In genomic region chr3R:26540385-26540815, dm6 we compare ENCODE assay signal across 5 fruit fly cellular contexts.
TF ChIP-seq lines count a peak whose summit lies in the region.

No protein-coding gene starts in this region.

- no peak for TF ChIP-seq CTCF in whole organism, embryonic (GFP tag; optimal IDR thresholded peaks at IDR 0.05; lab: Kevin White, UChicago)

TF ChIP-seq in whole organism, adult, 20 proteins besides CTCF, POLR2A, EP300 and RAD21 (continues in another document):
- TF ChIP-seq cnc (optimal IDR thresholded peaks at IDR 0.05; lab: Kevin White, UChicago) (no peak), Clk (GFP tag; optimal IDR thresholded peaks at IDR 0.05; lab: Kevin White, UChicago) (no peak), cic (GFP tag; optimal IDR thresholded peaks at IDR 0.05; lab: Kevin White, UChicago) (peak; percentile 86), pad (GFP tag; optimal IDR thresholded peaks at IDR 0.05; lab: Kevin White, UChicago) (no peak), toe (GFP tag; optimal IDR thresholded peaks at IDR 0.05; lab: Kevin White, UChicago) (no peak), CG11617 (GFP tag; optimal IDR thresholded peaks at IDR 0.05; lab: Kevin White, UChicago) (no peak), CG12768 (GFP tag; optimal IDR thresholded peaks at IDR 0.05; lab: Kevin White, UChicago) (peak; percentile 6), bab1 (GFP tag; optimal IDR thresholded peaks at IDR 0.05; lab: Kevin White, UChicago) (no peak), Hr96 (GFP tag; optimal IDR thresholded peaks at IDR 0.05; lab: Kevin White, UChicago) (peak; percentile 8), ovo (GFP tag; optimal IDR thresholded peaks at IDR 0.05; lab: Kevin White, UChicago) (no peak), CG33017 (tag; optimal IDR thresholded peaks at IDR 0.05; lab: Kevin White, UChicago) (no peak), CG7101 (tag; optimal IDR thresholded peaks at IDR 0.05; lab: Kevin White, UChicago) (peak; percentile 22), kay (GFP tag; lab: Kevin White, UChicago; ENCODE audit: borderline replicate concordance) (peak; percentile 87), Mnt (GFP tag; optimal IDR thresholded peaks at IDR 0.05; lab: Kevin White, UChicago) (peak; percentile 0), CG5204 (GFP tag; optimal IDR thresholded peaks at IDR 0.05; lab: Kevin White, UChicago) (no peak), tj (GFP tag; optimal IDR thresholded peaks at IDR 0.05; lab: Kevin White, UChicago) (peak; percentile 75), CG7045 (GFP tag; optimal IDR thresholded peaks at IDR 0.05; lab: Kevin White, UChicago) (no peak), Crg-1 (GFP tag; optimal IDR thresholded peaks at IDR 0.05; lab: Kevin White, UChicago) (no peak), CG1620 (GFP tag; optimal IDR thresholded peaks at IDR 0.05; lab: Kevin White, UChicago) (no peak)

TF ChIP-seq in whole organism, embryonic, 481 proteins besides CTCF, POLR2A, EP300 and RAD21 (continues in another document):
- TF ChIP-seq nerfin-2 (GFP tag; IDR thresholded peaks at IDR 0.05; lab: Robert Waterston, UW; ENCODE audit: partially characterized antibody) (0 out of 2 replicates have a peak, but pooled peaks have one; percentile 40), gsb-n (tag; optimal IDR thresholded peaks at IDR 0.05; lab: Kevin White, UChicago) (peak; percentile 74), CG6175 (GFP tag; IDR thresholded peaks at IDR 0.05; lab: Robert Waterston, UW) (peak; percentile 59; the same call in 1 of the 3 replicates), BtbVII (GFP tag; optimal IDR thresholded peaks at IDR 0.05; lab: Kevin White, UChicago) (no peak), mam (GFP tag; optimal IDR thresholded peaks at IDR 0.05; lab: Kevin White, UChicago) (no peak), abd-A (tag; optimal IDR thresholded peaks at IDR 0.05; lab: Kevin White, UChicago) (peak; percentile 25), CG1647 (GFP tag; optimal IDR thresholded peaks at IDR 0.05; lab: Kevin White, UChicago) (no peak), Atf3 (GFP tag; optimal IDR thresholded peaks at IDR 0.05; lab: Kevin White, UChicago) (peak; percentile 52), crol (GFP tag; IDR thresholded peaks at IDR 0.05; lab: Robert Waterston, UW) (peak; percentile 94), slbo (GFP tag; IDR thresholded peaks at IDR 0.05; lab: Robert Waterston, UW) (peak; percentile 16; the same call in 1 of the 2 replicates), B-H2 (GFP tag; optimal IDR thresholded peaks at IDR 0.05; lab: Kevin White, UChicago) (peak; percentile 25), Scr (GFP tag; IDR thresholded peaks at IDR 0.05; lab: Robert Waterston, UW; ENCODE audit: partially characterized antibody) (no peak), cg (GFP tag; optimal IDR thresholded peaks at IDR 0.05; lab: Kevin White, UChicago) (peak; percentile 35), CG31224 (GFP tag; IDR thresholded peaks at IDR 0.05; lab: Robert Waterston, UW) (0 out of 2 replicates have a peak, but pooled peaks have one; percentile 4), CG3847 (GFP tag; IDR thresholded peaks at IDR 0.05; lab: Robert Waterston, UW) (no peak), CG34376 (GFP tag; optimal IDR thresholded peaks at IDR 0.05; lab: Kevin White, UChicago) (peak; percentile 17), kni (GFP tag; optimal IDR thresholded peaks at IDR 0.05; lab: Kevin White, UChicago) (peak; percentile 5)

TF ChIP-seq in whole organism, prepupa, 60 proteins besides CTCF, POLR2A, EP300 and RAD21:
- TF ChIP-seq svp (GFP tag; lab: Kevin White, UChicago): peak; percentile 65
- TF ChIP-seq Eip78C (GFP tag; lab: Kevin White, UChicago): peak; percentile 69
- no peak for TF ChIP-seq CG3919 (GFP tag; optimal IDR thresholded peaks at IDR 0.05; lab: Kevin White, UChicago)
- peak; percentile 50 for TF ChIP-seq Eip93F (GFP tag; optimal IDR thresholded peaks at IDR 0.05; lab: Kevin White, UChicago)
- peak; percentile 77 for TF ChIP-seq Sox14 (GFP tag; optimal IDR thresholded peaks at IDR 0.05; lab: Kevin White, UChicago)
- peak; percentile 36 for TF ChIP-seq fkh (GFP tag; optimal IDR thresholded peaks at IDR 0.05; lab: Kevin White, UChicago)
- 0 out of 3 replicates have a peak, but pooled peaks have one; percentile 30 for TF ChIP-seq CG6163 (GFP tag; IDR thresholded peaks at IDR 0.05; lab: Robert Waterston, UW)
- no peak for TF ChIP-seq net (GFP tag; optimal IDR thresholded peaks at IDR 0.05; lab: Kevin White, UChicago)
- peak; percentile 81 for TF ChIP-seq vri (GFP tag; optimal IDR thresholded peaks at IDR 0.05; lab: Kevin White, UChicago)

TF ChIP-seq in whole organism, pupa, 21 proteins besides CTCF, POLR2A, EP300 and RAD21:
- TF ChIP-seq CG4496 (GFP tag; IDR thresholded peaks at IDR 0.05; lab: Robert Waterston, UW) (0 out of 3 replicates have a peak, but pooled peaks have one; percentile 16), Pif1B (GFP tag; optimal IDR thresholded peaks at IDR 0.05; lab: Kevin White, UChicago) (no peak), fd96Ca (GFP tag; IDR thresholded peaks at IDR 0.05; lab: Robert Waterston, UW) (no peak), CG15710 (tag; optimal IDR thresholded peaks at IDR 0.05; lab: Kevin White, UChicago) (no peak), CG9948 (tag; optimal IDR thresholded peaks at IDR 0.05; lab: Kevin White, UChicago) (no peak), CG17806 (tag; optimal IDR thresholded peaks at IDR 0.05; lab: Kevin White, UChicago) (no peak), Ets98B (GFP tag; IDR thresholded peaks at IDR 0.05; lab: Robert Waterston, UW) (no peak), CG8159 (tag; optimal IDR thresholded peaks at IDR 0.05; lab: Kevin White, UChicago) (no peak), CG14655 (GFP tag; optimal IDR thresholded peaks at IDR 0.05; lab: Kevin White, UChicago) (no peak), EcR (GFP tag; optimal IDR thresholded peaks at IDR 0.05; lab: Kevin White, UChicago) (peak; percentile 81), CG8301 (tag; optimal IDR thresholded peaks at IDR 0.05; lab: Kevin White, UChicago) (no peak), CG13204 (GFP tag; optimal IDR thresholded peaks at IDR 0.05; lab: Kevin White, UChicago) (no peak), gl (tag; optimal IDR thresholded peaks at IDR 0.05; lab: Kevin White, UChicago) (no peak), CG34367 (tag; optimal IDR thresholded peaks at IDR 0.05; lab: Kevin White, UChicago) (no peak), Snoo (tag; optimal IDR thresholded peaks at IDR 0.05; lab: Kevin White, UChicago) (peak; percentile 53), Pif1A (GFP tag; optimal IDR thresholded peaks at IDR 0.05; lab: Kevin White, UChicago) (no peak)

TF ChIP-seq in whole organism, wandering third instar larva, 38 proteins besides CTCF, POLR2A, EP300 and RAD21:
- peak; percentile 64 for TF ChIP-seq h (GFP tag; optimal IDR thresholded peaks at IDR 0.05; lab: Kevin White, UChicago)
- TF ChIP-seq HLH106 (tag; optimal IDR thresholded peaks at IDR 0.05; lab: Kevin White, UChicago): no peak
- peak; percentile 43 for TF ChIP-seq fru (GFP tag; optimal IDR thresholded peaks at IDR 0.05; lab: Kevin White, UChicago)
- peak; percentile 4 for TF ChIP-seq Hnf4 (GFP tag; optimal IDR thresholded peaks at IDR 0.05; lab: Kevin White, UChicago)
- no peak for TF ChIP-seq jim (GFP tag; optimal IDR thresholded peaks at IDR 0.05; lab: Kevin White, UChicago)
- TF ChIP-seq foxo (GFP tag; optimal IDR thresholded peaks at IDR 0.05; lab: Kevin White, UChicago): peak in 1 of 2 experiments; percentile 6
- no peak for TF ChIP-seq dsf (GFP tag; optimal IDR thresholded peaks at IDR 0.05; lab: Kevin White, UChicago; ENCODE audit: borderline replicate concordance)
- TF ChIP-seq br (GFP tag; optimal IDR thresholded peaks at IDR 0.05; lab: Kevin White, UChicago): peak; percentile 40
- peak; percentile 67 for TF ChIP-seq Vsx2 (GFP tag; optimal IDR thresholded peaks at IDR 0.05; lab: Kevin White, UChicago; ENCODE audit: partially characterized antibody)
- peak; percentile 52 for TF ChIP-seq Jra (GFP tag; optimal IDR thresholded peaks at IDR 0.05; lab: Kevin White, UChicago)
- peak; percentile 11 for TF ChIP-seq Hr83 (GFP tag; optimal IDR thresholded peaks at IDR 0.05; lab: Kevin White, UChicago; ENCODE audit: poor library complexity, severe bottlenecking)
- no peak for TF ChIP-seq Myc (optimal IDR thresholded peaks at IDR 0.05; lab: Kevin White, UChicago)
- no peak for TF ChIP-seq lola (GFP tag; optimal IDR thresholded peaks at IDR 0.05; lab: Kevin White, UChicago)
- TF ChIP-seq Rel (GFP tag; optimal IDR thresholded peaks at IDR 0.05; lab: Kevin White, UChicago): no peak
- peak; percentile 29 for TF ChIP-seq Rel (tag; optimal IDR thresholded peaks at IDR 0.05; lab: Kevin White, UChicago)
TF ChIP-seq in whole organism, wandering third instar larva: peak in this region for 9.
